Fruit fly (Drosophila melanogaster): ENCODE results near the gene CG17186.

The CG17186 gene

dm6 chr3R:19880431-19880939, 3.2 kb upstream of the CG17186 start (continued):
- peak; percentile 22; the same call in 1 of the 2 replicates for TF ChIP-seq CG9932 (GFP tag; IDR thresholded peaks at IDR 0.05)
- no peak for TF ChIP-seq rib (GFP tag; IDR thresholded peaks at IDR 0.05)
- TF ChIP-seq Hmx (GFP tag; optimal IDR thresholded peaks at IDR 0.05): no peak
- TF ChIP-seq scrt (GFP tag; optimal IDR thresholded peaks at IDR 0.05): peak; percentile 58
- no peak; the same call in 1 of the 2 replicates for TF ChIP-seq chm (GFP tag; IDR thresholded peaks at IDR 0.05)
- peak; percentile 70 for TF ChIP-seq nerfin-1 (tag; optimal IDR thresholded peaks at IDR 0.05)
- TF ChIP-seq CG11696 (GFP tag; IDR thresholded peaks at IDR 0.05): peak; percentile 82
- TF ChIP-seq insv (GFP tag; optimal IDR thresholded peaks at IDR 0.05): no peak
- no peak for TF ChIP-seq CG10209 (GFP tag; optimal IDR thresholded peaks at IDR 0.05)
- 0 out of 3 replicates have a peak, but pooled peaks have one; percentile 29 for TF ChIP-seq ci (GFP tag; IDR thresholded peaks at IDR 0.05)
- no peak for TF ChIP-seq sima (GFP tag; optimal IDR thresholded peaks at IDR 0.05)
- peak; percentile 20 for TF ChIP-seq CG9609 (GFP tag; optimal IDR thresholded peaks at IDR 0.05)
- TF ChIP-seq CG15479 (GFP tag; optimal IDR thresholded peaks at IDR 0.05): no peak
- no peak for TF ChIP-seq CG7987 (GFP tag; optimal IDR thresholded peaks at IDR 0.05)
- TF ChIP-seq ro (GFP tag; IDR thresholded peaks at IDR 0.05): no peak
- TF ChIP-seq fru (optimal IDR thresholded peaks at IDR 0.05): no peak
- peak; percentile 25 for TF ChIP-seq jumu (GFP tag; optimal IDR thresholded peaks at IDR 0.05)
- peak; percentile 96 for TF ChIP-seq grau (tag; optimal IDR thresholded peaks at IDR 0.05)
- peak; percentile 40 for TF ChIP-seq CG8388 (GFP tag; optimal IDR thresholded peaks at IDR 0.05)
- TF ChIP-seq tup (GFP tag; optimal IDR thresholded peaks at IDR 0.05): no peak
- peak; percentile 48 for TF ChIP-seq en (GFP tag; optimal IDR thresholded peaks at IDR 0.05)
- TF ChIP-seq CG3847 (GFP tag; IDR thresholded peaks at IDR 0.05): peak; percentile 55
- TF ChIP-seq HmgZ (tag; optimal IDR thresholded peaks at IDR 0.05): peak; percentile 54
- no peak for TF ChIP-seq CG17912 (GFP tag; optimal IDR thresholded peaks at IDR 0.05)
- TF ChIP-seq pita (GFP tag; optimal IDR thresholded peaks at IDR 0.05): no peak
- TF ChIP-seq C15 (GFP tag; IDR thresholded peaks at IDR 0.05): no peak
- no peak for TF ChIP-seq MESR4 (GFP tag; optimal IDR thresholded peaks at IDR 0.05)
- TF ChIP-seq usp (GFP tag; optimal IDR thresholded peaks at IDR 0.05): no peak
- peak; percentile 63 for TF ChIP-seq CG17361 (GFP tag; IDR thresholded peaks at IDR 0.05)
- TF ChIP-seq CG2120 (GFP tag; optimal IDR thresholded peaks at IDR 0.05): peak; percentile 59
- no peak for TF ChIP-seq CG12942 (GFP tag; optimal IDR thresholded peaks at IDR 0.05)
- peak in 1 of 2 experiments; percentile 71 for TF ChIP-seq Eip74EF (GFP tag; optimal IDR thresholded peaks at IDR 0.05)
- 0 out of 2 replicates have a peak, but pooled peaks have one; percentile 50 for TF ChIP-seq CG11247 (GFP tag; IDR thresholded peaks at IDR 0.05)
- no peak for TF ChIP-seq CG4282 (GFP tag; optimal IDR thresholded peaks at IDR 0.05)
- no peak for TF ChIP-seq Trl (optimal IDR thresholded peaks at IDR 0.05)
- TF ChIP-seq Trl (GFP tag; optimal IDR thresholded peaks at IDR 0.05): peak; percentile 49
- peak; percentile 56 for TF ChIP-seq tap (tag; optimal IDR thresholded peaks at IDR 0.05)
- peak; percentile 85 for TF ChIP-seq cg (GFP tag; optimal IDR thresholded peaks at IDR 0.05)
- TF ChIP-seq Sry-δ (GFP tag; optimal IDR thresholded peaks at IDR 0.05): no peak
- no peak for TF ChIP-seq trem (tag; optimal IDR thresholded peaks at IDR 0.05)
- no peak for TF ChIP-seq ems (GFP tag; optimal IDR thresholded peaks at IDR 0.05)
- no peak for TF ChIP-seq CG18476 (GFP tag; optimal IDR thresholded peaks at IDR 0.05)
- TF ChIP-seq CG6272 (GFP tag; IDR thresholded peaks at IDR 0.05): no peak
- peak; percentile 66 for TF ChIP-seq bcd (GFP tag; optimal IDR thresholded peaks at IDR 0.05)
- 0 out of 2 replicates have a peak, but pooled peaks have one; percentile 5 for TF ChIP-seq CG14667 (GFP tag; IDR thresholded peaks at IDR 0.05)
- peak; percentile 13 to 24 for TF ChIP-seq chif (GFP tag; optimal IDR thresholded peaks at IDR 0.05)
- no peak for TF ChIP-seq CG8290 (GFP tag; optimal IDR thresholded peaks at IDR 0.05)
- no peak for TF ChIP-seq CG8290 (tag; optimal IDR thresholded peaks at IDR 0.05)
- peak; percentile 36 for TF ChIP-seq pho (GFP tag; optimal IDR thresholded peaks at IDR 0.05)
- TF ChIP-seq CG9215 (GFP tag; IDR thresholded peaks at IDR 0.05): no peak
- no peak for TF ChIP-seq CG9797 (GFP tag; optimal IDR thresholded peaks at IDR 0.05)
- TF ChIP-seq CG6254 (GFP tag; optimal IDR thresholded peaks at IDR 0.05): peak; percentile 8
- no peak for TF ChIP-seq h (optimal IDR thresholded peaks at IDR 0.05)

All from whole organism, embryonic.